Fruit fly (Drosophila melanogaster) whole organism, embryonic: ENCODE data around the gene CG33643.
A peak's percentile ranks its signal among the peaks of the same experiment; 100 is the strongest.

Experiments used
- Antp ChIP-seq: fragments of 200-800 bp; sonication (Bioruptor generic); optimal IDR thresholded peaks from 3 replicates; lab custom pipeline; 2016; ENCODE audit warnings: missing biosample characterization, missing genetic modification characterization
- Bteb2 ChIP-seq: fragments of 200-800 bp; sonication (Bioruptor generic); optimal IDR thresholded peaks from 2 replicates; lab custom pipeline; 2016; ENCODE audit warnings: missing biosample characterization, missing genetic modification characterization
- CG17186 ChIP-seq: fragments of 200-800 bp; sonication (Bioruptor generic); optimal IDR thresholded peaks from 3 replicates; lab custom pipeline; 2017; ENCODE audit warnings: missing biosample characterization, missing genetic modification reagents, missing genetic modification characterization
- CG17359 ChIP-seq: fragments of 200-800 bp; sonication (Bioruptor generic); optimal IDR thresholded peaks from 3 replicates; lab custom pipeline; 2018; ENCODE audit warnings: missing biosample characterization, mild to moderate bottlenecking, missing genetic modification characterization, moderate library complexity
- CG18619 ChIP-seq: fragments of 200-800 bp; sonication (Bioruptor generic); optimal IDR thresholded peaks from 3 replicates; lab custom pipeline; 2017; ENCODE audit warnings: missing biosample characterization, mild to moderate bottlenecking, missing genetic modification characterization
- CG33557 ChIP-seq: fragments of 200-800 bp; sonication (Bioruptor generic); optimal IDR thresholded peaks from 2 replicates; lab custom pipeline; 2019; ENCODE audit warnings: missing biosample characterization, mild to moderate bottlenecking, missing genetic modification characterization, moderate library complexity
- CG3407 ChIP-seq: fragments of 200-800 bp; sonication (Bioruptor generic); optimal IDR thresholded peaks from 2 replicates; lab custom pipeline; 2018; ENCODE audit warnings: missing biosample characterization, mild to moderate bottlenecking, missing genetic modification characterization
- CG34376 ChIP-seq: fragments of 200-800 bp; sonication (Bioruptor generic); optimal IDR thresholded peaks from 2 replicates; lab custom pipeline; 2018; ENCODE audit warnings: missing biosample characterization, mild to moderate bottlenecking, missing genetic modification characterization
- CG3726 ChIP-seq: fragments of 200-800 bp; sonication (Bioruptor generic); IDR thresholded peaks from 3 replicates; pipeline ENCODE4, ENCODE4 v1.3.6; 2022; ENCODE audit warnings: missing biosample characterization, missing genetic modification characterization
- CG4328 ChIP-seq: fragments of 200-800 bp; sonication (Bioruptor generic); optimal IDR thresholded peaks from 3 replicates; lab custom pipeline; 2017; ENCODE audit warnings: missing biosample characterization, missing genetic modification reagents, missing genetic modification characterization
- CG6654 ChIP-seq: fragments of 200-800 bp; sonication (Bioruptor generic); optimal IDR thresholded peaks from 2 replicates; lab custom pipeline; 2017; ENCODE audit warnings: missing biosample characterization, mild to moderate bottlenecking, missing genetic modification characterization
- CG7839 ChIP-seq: fragments of 200-800 bp; sonication (Bioruptor generic); optimal IDR thresholded peaks from 3 replicates; lab custom pipeline; 2018; ENCODE audit warnings: missing biosample characterization, mild to moderate bottlenecking, missing genetic modification characterization, moderate library complexity
- CG7963 ChIP-seq: fragments of 200-800 bp; sonication (Bioruptor generic); IDR thresholded peaks from 3 replicates; pipeline ENCODE4 v1.3.6; 2022; ENCODE audit warnings: missing biosample characterization, missing genetic modification characterization; ENCODE audit not compliant: partially characterized antibody
- CG9215 ChIP-seq: fragments of 200-800 bp; sonication (Bioruptor generic); IDR thresholded peaks from 2 replicates; pipeline ENCODE4 v1.3.6; 2022; ENCODE audit warnings: missing biosample characterization, missing genetic modification characterization
- CTCF ChIP-seq: fragments of 200-800 bp; sonication (Bioruptor generic); optimal IDR thresholded peaks from 2 replicates; lab custom pipeline; 2017; ENCODE audit warnings: missing biosample characterization, mild to moderate bottlenecking, missing genetic modification characterization, moderate library complexity
- Dfd ChIP-seq, 2 experiments: fragments of >200 bp; optimal IDR thresholded peaks; 2 replicates each; lab custom pipeline; 2017; ENCODE audit warnings: missing biosample characterization in 2 of 2, missing genetic modification characterization in 2 of 2
- Drgx ChIP-seq: fragments of 200-800 bp; sonication (Bioruptor generic); IDR thresholded peaks from 2 replicates; pipeline ENCODE4 v1.3.6; 2022; ENCODE audit warnings: missing biosample characterization, missing genetic modification characterization
- Ets65A ChIP-seq: fragments of 200-800 bp; sonication (Bioruptor generic); peaks from one replicate; lab custom pipeline; 2016; ENCODE audit warnings: missing biosample characterization, missing genetic modification characterization
- Ets97D ChIP-seq: fragments of 200-800 bp; sonication (Bioruptor generic); optimal IDR thresholded peaks from 3 replicates; lab custom pipeline; 2016; ENCODE audit warnings: missing biosample characterization, missing genetic modification characterization
- GATAe ChIP-seq: fragments of 200-800 bp; sonication (Bioruptor generic); conservative IDR thresholded peaks from 2 replicates; pipeline ENCODE4 v1.3.6; 2022; ENCODE audit warnings: missing biosample characterization, missing genetic modification characterization
- HmgZ ChIP-seq: fragments of 200-800 bp; sonication (Bioruptor generic); optimal IDR thresholded peaks from 2 replicates; lab custom pipeline; 2018; ENCODE audit warnings: missing biosample characterization, mild to moderate bottlenecking, missing genetic modification characterization
- NC2α ChIP-seq: fragments of 200-800 bp; sonication (Bioruptor generic); optimal IDR thresholded peaks from 2 replicates; lab custom pipeline; 2016; ENCODE audit warnings: missing biosample characterization, missing genetic modification characterization
- Pdp1 ChIP-seq, 2 experiments: fragments of 200-800 bp; sonication (Bioruptor generic); optimal IDR thresholded peaks; 3 replicates each; lab custom pipeline; 2016; ENCODE audit warnings: missing biosample characterization in 2 of 2, missing genetic modification characterization in 2 of 2, mild to moderate bottlenecking in 1 of 2, moderate library complexity in 1 of 2
- Six4 ChIP-seq: fragments of 200-800 bp; sonication (Bioruptor generic); optimal IDR thresholded peaks from 2 replicates; lab custom pipeline; 2016; ENCODE audit warnings: missing biosample characterization, missing genetic modification characterization
- Ssrp ChIP-seq: fragments of 200-800 bp; sonication (Bioruptor generic); optimal IDR thresholded peaks from 2 replicates; lab custom pipeline; 2018; ENCODE audit warnings: missing biosample characterization, mild to moderate bottlenecking, missing genetic modification characterization, moderate library complexity
- ac ChIP-seq: fragments of 200-800 bp; sonication (Bioruptor generic); optimal IDR thresholded peaks from 3 replicates; lab custom pipeline; 2017; ENCODE audit warnings: missing biosample characterization, mild to moderate bottlenecking, missing genetic modification characterization
- ara ChIP-seq: fragments of 200-800 bp; sonication (Bioruptor generic); IDR thresholded peaks from 2 replicates; pipeline ENCODE4 v1.3.6; 2022; ENCODE audit warnings: missing biosample characterization, missing genetic modification characterization
- ato ChIP-seq: fragments of 200-800 bp; sonication (Bioruptor generic); IDR thresholded peaks from 2 replicates; pipeline ENCODE4 v1.3.6; 2022; ENCODE audit warnings: missing biosample characterization, missing genetic modification characterization; ENCODE audit not compliant: partially characterized antibody
- bigmax ChIP-seq: fragments of 200-800 bp; sonication (Bioruptor generic); optimal IDR thresholded peaks from 2 replicates; lab custom pipeline; 2018; ENCODE audit warnings: missing biosample characterization, mild to moderate bottlenecking, missing genetic modification characterization
- btn ChIP-seq: fragments of 200-800 bp; sonication (Bioruptor generic); optimal IDR thresholded peaks from 2 replicates; lab custom pipeline; 2016; ENCODE audit warnings: missing biosample characterization, missing genetic modification characterization
- cas ChIP-seq: fragments of 200-800 bp; sonication (Bioruptor generic); IDR thresholded peaks from 2 replicates; pipeline ENCODE4 v1.3.6; 2022; ENCODE audit warnings: missing biosample characterization, missing genetic modification characterization
- cg ChIP-seq: fragments of 200-800 bp; sonication (Bioruptor generic); optimal IDR thresholded peaks from 3 replicates; lab custom pipeline; 2019; ENCODE audit warnings: missing biosample characterization, mild to moderate bottlenecking, missing genetic modification characterization, moderate library complexity
- gcm2 ChIP-seq: fragments of 200-800 bp; sonication (Bioruptor generic); optimal IDR thresholded peaks from 2 replicates; lab custom pipeline; 2016; ENCODE audit warnings: missing biosample characterization, missing genetic modification characterization
- gsb-n ChIP-seq: fragments of 200-800 bp; sonication (Bioruptor generic); optimal IDR thresholded peaks from 3 replicates; lab custom pipeline; 2018; ENCODE audit warnings: missing biosample characterization, mild to moderate bottlenecking, missing genetic modification characterization
- her ChIP-seq: fragments of 200-800 bp; sonication (Bioruptor generic); optimal IDR thresholded peaks from 2 replicates; lab custom pipeline; 2016; ENCODE audit warnings: missing biosample characterization, missing genetic modification characterization
- jigr1 ChIP-seq: fragments of 200-800 bp; sonication (Bioruptor generic); IDR thresholded peaks from 3 replicates; pipeline ENCODE4 v1.3.6; 2022; ENCODE audit warnings: missing biosample characterization, missing genetic modification characterization
- kay ChIP-seq: fragments of 200-800 bp; sonication (Bioruptor generic); optimal IDR thresholded peaks from 2 replicates; lab custom pipeline; 2016; ENCODE audit warnings: missing biosample characterization, missing genetic modification characterization
- pfk ChIP-seq: fragments of 200-800 bp; sonication (Bioruptor generic); optimal IDR thresholded peaks from 2 replicates; lab custom pipeline; 2018; ENCODE audit warnings: missing biosample characterization, mild to moderate bottlenecking, missing genetic modification characterization, moderate library complexity
- pros ChIP-seq: fragments of 200-800 bp; sonication (Bioruptor generic); optimal IDR thresholded peaks from 3 replicates; lab custom pipeline; 2019; ENCODE audit warnings: missing biosample characterization, mild to moderate bottlenecking, missing genetic modification characterization, moderate library complexity
- row ChIP-seq: fragments of 200-800 bp; sonication (Bioruptor generic); IDR thresholded peaks from 3 replicates; pipeline ENCODE4 v1.3.6; 2022; ENCODE audit warnings: missing biosample characterization, missing genetic modification characterization
- sc ChIP-seq, 3 experiments: fragments of >200 bp in 2 of 3; fragments of 200-800 bp in 1 of 3; sonication (Bioruptor generic) in 1 of 3; optimal IDR thresholded peaks; 2 replicates in 2 of 3; 3 replicates in 1 of 3; lab custom pipeline; 2017; ENCODE audit warnings: mild to moderate bottlenecking in 1 of 3, missing biosample characterization in 1 of 3, missing genetic modification characterization in 1 of 3, missing genetic modification reagents in 1 of 3
- sima ChIP-seq: fragments of 200-800 bp; sonication (Bioruptor generic); optimal IDR thresholded peaks from 2 replicates; lab custom pipeline; 2016; ENCODE audit warnings: missing biosample characterization, missing genetic modification characterization
- vfl ChIP-seq: fragments of 200-800 bp; sonication (Bioruptor generic); optimal IDR thresholded peaks from 2 replicates; lab custom pipeline; 2016; ENCODE audit warnings: missing biosample characterization, missing genetic modification characterization
- zen ChIP-seq: fragments of 200-800 bp; sonication (Bioruptor generic); optimal IDR thresholded peaks from 3 replicates; lab custom pipeline; 2018; ENCODE audit warnings: missing biosample characterization, mild to moderate bottlenecking, missing genetic modification characterization, moderate library complexity

The CG33643 gene

DNA sequence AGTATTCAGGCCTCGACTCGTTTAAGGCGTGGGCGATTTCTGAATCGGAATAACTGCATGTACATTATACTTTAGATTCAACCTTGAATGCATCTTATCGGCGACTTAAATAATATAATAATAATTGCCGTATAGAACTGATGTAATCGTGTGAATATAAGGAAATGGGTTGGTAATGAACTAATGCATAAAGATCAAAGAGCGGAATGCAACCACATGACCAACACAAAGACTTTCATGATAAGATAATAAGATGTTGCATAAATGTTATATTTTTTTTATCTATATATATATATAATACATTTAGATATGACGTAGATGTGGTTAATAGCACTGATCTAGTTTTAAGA is 15.2 kb upstream of the CG33643 start:
- TF ChIP-seq Ets65A (GFP tag; lab: Kevin White, UChicago) = peak; percentile 70
- TF ChIP-seq CG17359 (tag; lab: Kevin White, UChicago) = no peak
- TF ChIP-seq bigmax = no peak

- TF ChIP-seq row (GFP tag; lab: Robert Waterston, UW) (peak; percentile 31; the same call in 1 of the 3 replicates), her (GFP tag; lab: Kevin White, UChicago) (no peak)
These were observed 9.1 kb upstream of the CG33643 start for dm6 chr2L:13521807-13522206.

DNA sequence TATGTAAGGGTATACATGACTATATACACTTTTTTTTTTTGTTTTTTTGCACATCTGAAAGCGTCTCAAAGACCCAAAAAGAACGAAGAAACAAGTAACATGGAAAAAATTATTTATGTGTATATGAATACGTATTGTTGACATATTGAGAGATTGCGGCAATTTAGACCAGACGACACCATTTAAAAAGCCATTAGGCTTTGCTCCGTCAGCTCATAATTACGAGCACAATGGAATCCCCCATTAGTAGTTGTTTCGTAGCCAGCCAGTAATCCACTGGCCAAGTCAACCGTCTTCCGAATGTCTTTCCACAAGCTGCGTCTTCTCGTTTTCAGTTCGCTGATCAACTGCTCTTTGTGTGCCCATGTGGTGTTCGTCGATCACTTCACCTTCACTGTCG is 3.3 kb upstream of the CG33643 start, which contains the start of gene CG33640:
Gene CG33640, plus strand, starts transcription at position 301 of the 400 bp plus-strand sequence.
- TF ChIP-seq Dfd (GFP tag; optimal IDR thresholded peaks at IDR 0.05; lab: Kevin White, UChicago) (no peak), CG34376 (GFP tag; lab: Kevin White, UChicago) (no peak), zen (tag; lab: Kevin White, UChicago) (peak; percentile 15)

DNA sequence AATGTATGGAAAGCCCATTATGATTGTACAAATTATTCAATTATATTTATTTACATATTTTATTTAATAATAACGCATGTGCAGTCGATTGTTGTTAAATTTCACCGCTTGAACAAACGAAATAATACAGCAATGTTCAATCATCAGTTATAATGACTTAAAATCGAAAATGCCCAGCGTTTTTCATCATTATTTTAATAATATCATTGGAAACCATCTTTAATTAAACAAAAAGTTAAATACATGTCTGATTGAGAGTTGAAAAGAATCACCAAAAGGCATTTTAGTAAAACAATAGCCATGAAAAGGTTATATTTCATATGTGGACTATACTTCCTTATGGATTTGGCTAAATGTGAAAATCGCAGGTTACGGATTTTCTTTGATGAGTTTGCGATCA is 2.1 kb upstream of the CG33643 start, which contains the start of gene CG33641:
Gene CG33641, plus strand, starts transcription at position 301 of the 400 bp plus-strand sequence.
- no peak for TF ChIP-seq CG33557 (GFP tag; lab: Kevin White, UChicago)
- no peak for TF ChIP-seq GATAe (GFP tag; lab: Robert Waterston, UW)
- TF ChIP-seq Pdp1 (GFP tag; optimal IDR thresholded peaks at IDR 0.05; lab: Kevin White, UChicago) = no peak
- TF ChIP-seq Six4 (GFP tag; lab: Kevin White, UChicago) = no peak
- no peak for TF ChIP-seq pros (GFP tag; lab: Kevin White, UChicago)
- no peak for TF ChIP-seq CG3726 (GFP tag; lab: Robert Waterston, UW)
- no peak for TF ChIP-seq jigr1

dm6 chr2L:13529675-13530074 is 1.2 kb upstream of the CG33643 start, which contains the start of gene CG33642:
TSS of gene CG33642 (plus strand) at chr2L:13529975.
- TF ChIP-seq CG3726 (GFP tag; lab: Robert Waterston, UW) (no peak), Antp (GFP tag; lab: Kevin White, UChicago) (no peak), Ets97D (GFP tag; lab: Kevin White, UChicago) (no peak), CG18619 (no peak), HmgZ (tag; lab: Kevin White, UChicago) (no peak), ara (GFP tag; lab: Robert Waterston, UW) (no peak), sima (GFP tag; lab: Kevin White, UChicago) (no peak), CG17186 (GFP tag; lab: Kevin White, UChicago) (no peak), ato (no peak), pfk (GFP tag; lab: Kevin White, UChicago) (no peak), sc (optimal IDR thresholded peaks at IDR 0.05; lab: Kevin White, UChicago) (no peak), sc (GFP tag; optimal IDR thresholded peaks at IDR 0.05; lab: Kevin White, UChicago) (no peak), Bteb2 (GFP tag; lab: Kevin White, UChicago) (no peak), CG6654 (GFP tag; lab: Kevin White, UChicago) (no peak), cg (GFP tag; lab: Kevin White, UChicago) (no peak), CG4328 (GFP tag; lab: Kevin White, UChicago) (no peak), CG3407 (GFP tag; lab: Kevin White, UChicago) (no peak), btn (GFP tag; lab: Kevin White, UChicago) (no peak)

DNA sequence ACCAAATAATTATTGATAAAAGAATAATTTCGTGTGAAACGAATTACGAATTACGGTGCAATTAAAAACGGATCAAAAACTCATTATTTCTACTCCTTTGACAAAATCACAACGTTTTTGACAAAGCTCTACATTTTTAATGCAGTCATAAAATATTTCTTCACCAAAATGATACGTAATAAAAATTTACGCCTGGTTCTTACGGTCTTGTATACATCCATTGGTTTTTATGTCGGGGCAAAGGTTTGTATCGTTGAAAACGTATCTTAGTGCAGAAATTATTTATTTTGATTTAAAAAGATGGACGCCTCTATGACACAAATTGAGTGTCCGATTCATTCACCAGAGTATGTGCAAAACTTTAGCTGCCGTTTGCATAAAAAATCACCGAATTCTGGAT is 911 bp downstream of the CG33643 start, which contains the start of gene CG33644:
Gene CG33644, plus strand, starts transcription at position 301 of the 400 bp plus-strand sequence.
- TF ChIP-seq Pdp1 (GFP tag; optimal IDR thresholded peaks at IDR 0.05; lab: Kevin White, UChicago) = no peak
- no peak for TF ChIP-seq CG9215 (GFP tag; lab: Robert Waterston, UW)
- no peak for TF ChIP-seq Ssrp (tag; lab: Kevin White, UChicago)
- TF ChIP-seq CTCF (GFP tag; lab: Kevin White, UChicago) = no peak
- TF ChIP-seq CG7839 (tag; lab: Kevin White, UChicago) = no peak
- TF ChIP-seq gcm2 (GFP tag; lab: Kevin White, UChicago) = no peak
- TF ChIP-seq kay (GFP tag; lab: Kevin White, UChicago) = no peak
- TF ChIP-seq cas (GFP tag; lab: Robert Waterston, UW) = no peak
- TF ChIP-seq vfl = no peak
- no peak for TF ChIP-seq gsb-n (tag; lab: Kevin White, UChicago)
- TF ChIP-seq CG7963 (GFP tag; lab: Robert Waterston, UW) = no peak
- TF ChIP-seq Drgx (GFP tag; lab: Robert Waterston, UW) = no peak
- TF ChIP-seq NC2α = no peak
- no peak for TF ChIP-seq ac
